Fruit fly (Drosophila melanogaster): ENCODE results near the gene ArgRS.

ArgRS gene

dm6 chrX:15868781-15869180, 24.8 kb upstream of the ArgRS start (continued):
- TF ChIP-seq CG2120 (GFP tag; optimal IDR thresholded peaks at IDR 0.05) = no peak
- TF ChIP-seq vnd (GFP tag; IDR thresholded peaks at IDR 0.05; ENCODE audit: partially characterized antibody) = no peak
- no peak for TF ChIP-seq slp2 (GFP tag; optimal IDR thresholded peaks at IDR 0.05)
- no peak for TF ChIP-seq fru (optimal IDR thresholded peaks at IDR 0.05)
- TF ChIP-seq Lim3 (GFP tag; IDR thresholded peaks at IDR 0.05) = no peak

dm6 chrX:15867863-15868262, 23.9 kb upstream of the ArgRS start, which contains the start of gene Gapdh2:
TSS of gene Gapdh2 (plus strand) at chrX:15868145.
- no peak for TF ChIP-seq pita (GFP tag; optimal IDR thresholded peaks at IDR 0.05)
- TF ChIP-seq CG18476 (GFP tag; optimal IDR thresholded peaks at IDR 0.05) = peak; percentile 99
- TF ChIP-seq CG14667 (GFP tag; IDR thresholded peaks at IDR 0.05) = peak; percentile 97
- TF ChIP-seq CG17802 (tag; optimal IDR thresholded peaks at IDR 0.05) = peak; percentile 86
- peak; percentile 94 for TF ChIP-seq CG7357 (GFP tag; IDR thresholded peaks at IDR 0.05)
- TF ChIP-seq CG18599 (GFP tag; optimal IDR thresholded peaks at IDR 0.05) = peak; percentile 100
- TF ChIP-seq CG16779 (GFP tag; IDR thresholded peaks at IDR 0.05) = peak; percentile 99
- TF ChIP-seq tgo (GFP tag; IDR thresholded peaks at IDR 0.05) = peak; percentile 99
- no peak for TF ChIP-seq Doc3 (GFP tag; IDR thresholded peaks at IDR 0.05; ENCODE audit: partially characterized antibody)
- peak; percentile 79 for TF ChIP-seq zf30C (GFP tag; optimal IDR thresholded peaks at IDR 0.05)
- TF ChIP-seq HHEX (GFP tag; optimal IDR thresholded peaks at IDR 0.05) = peak; percentile 100
- peak; percentile 99 for TF ChIP-seq Abd-B (GFP tag; optimal IDR thresholded peaks at IDR 0.05)
- peak; percentile 38; the same call in 1 of the 2 replicates for TF ChIP-seq unc-4 (GFP tag; IDR thresholded peaks at IDR 0.05; ENCODE audit: partially characterized antibody)
- no peak for TF ChIP-seq ato (GFP tag; IDR thresholded peaks at IDR 0.05; ENCODE audit: partially characterized antibody)
- TF ChIP-seq CG14710 (tag; optimal IDR thresholded peaks at IDR 0.05) = peak; percentile 97
- TF ChIP-seq fd96Cb (tag; optimal IDR thresholded peaks at IDR 0.05) = peak; percentile 99
- TF ChIP-seq tio (GFP tag; optimal IDR thresholded peaks at IDR 0.05) = peak; percentile 97
- TF ChIP-seq Poxn (GFP tag; IDR thresholded peaks at IDR 0.05) = peak; percentile 96
- TF ChIP-seq MBD-R2 (GFP tag; IDR thresholded peaks at IDR 0.05) = peak; percentile 99
- peak; percentile 99 for TF ChIP-seq Dbx (GFP tag; IDR thresholded peaks at IDR 0.05)
- TF ChIP-seq CG3726 (GFP tag; IDR thresholded peaks at IDR 0.05) = peak; percentile 97; the same call in 1 of the 3 replicates
- peak; percentile 96 for TF ChIP-seq Chrac-16 (GFP tag; optimal IDR thresholded peaks at IDR 0.05)
- no peak for TF ChIP-seq Sin3A (optimal IDR thresholded peaks at IDR 0.05)
- TF ChIP-seq CG34422 (GFP tag; IDR thresholded peaks at IDR 0.05) = peak; percentile 99
- peak; percentile 98 for TF ChIP-seq gcm2 (GFP tag; optimal IDR thresholded peaks at IDR 0.05)
- TF ChIP-seq bab2 (GFP tag; optimal IDR thresholded peaks at IDR 0.05) = peak; percentile 98
- peak; percentile 100 for TF ChIP-seq CrebB (tag; optimal IDR thresholded peaks at IDR 0.05)
- TF ChIP-seq CG12155 (GFP tag; optimal IDR thresholded peaks at IDR 0.05) = peak; percentile 97
- peak; percentile 99 for TF ChIP-seq ara (GFP tag; IDR thresholded peaks at IDR 0.05)
- TF ChIP-seq Elba2 (GFP tag; optimal IDR thresholded peaks at IDR 0.05) = peak; percentile 63
- TF ChIP-seq bsh (GFP tag; optimal IDR thresholded peaks at IDR 0.05) = peak; percentile 98 to 100
- peak; percentile 97 for TF ChIP-seq eyg (GFP tag; optimal IDR thresholded peaks at IDR 0.05)
- TF ChIP-seq TFAM (GFP tag; optimal IDR thresholded peaks at IDR 0.05) = peak; percentile 89
- TF ChIP-seq CG8388 (GFP tag; optimal IDR thresholded peaks at IDR 0.05) = peak; percentile 99
- peak in 1 of 2 experiments; percentile 10 for TF ChIP-seq Dfd (GFP tag; optimal IDR thresholded peaks at IDR 0.05)
- TF ChIP-seq lbe (GFP tag; optimal IDR thresholded peaks at IDR 0.05) = peak; percentile 99
- peak; percentile 100 for TF ChIP-seq Sox102F (GFP tag; optimal IDR thresholded peaks at IDR 0.05)
- TF ChIP-seq Spps (tag; optimal IDR thresholded peaks at IDR 0.05) = peak; percentile 96
- peak; percentile 94 for TF ChIP-seq Mes4 (GFP tag; optimal IDR thresholded peaks at IDR 0.05)
- TF ChIP-seq sens-2 (GFP tag; IDR thresholded peaks at IDR 0.05) = peak; percentile 99
- peak; percentile 99 for TF ChIP-seq CG30403 (GFP tag; optimal IDR thresholded peaks at IDR 0.05)
- peak; percentile 99 for TF ChIP-seq CG18619 (GFP tag; optimal IDR thresholded peaks at IDR 0.05)
- TF ChIP-seq psq (GFP tag; optimal IDR thresholded peaks at IDR 0.05) = peak; percentile 93
- TF ChIP-seq da (GFP tag; optimal IDR thresholded peaks at IDR 0.05) = peak; percentile 89
- TF ChIP-seq dpn (GFP tag; optimal IDR thresholded peaks at IDR 0.05) = peak; percentile 98 to 99
